Worm (Caenorhabditis elegans) whole organism, L3 larva: ENCODE data around the gene C35D10.7.

Experiments used
- ZK546.5 ChIP-seq: sonication (generic microtip); optimal IDR thresholded peaks from 2 replicates; lab custom pipeline; 2017; ENCODE audit warnings: missing biosample characterization, missing genetic modification characterization
- aly-2 ChIP-seq: fragments of 150-350 bp; optimal IDR thresholded peaks from 2 replicates; lab custom pipeline; 2014; ENCODE audit warnings: missing biosample characterization, missing genetic modification characterization
- ama-1 ChIP-seq: fragments of 150-350 bp; optimal IDR thresholded peaks from 2 replicates; lab custom pipeline; 2018
- ceh-16 ChIP-seq: sonication (generic microtip); optimal IDR thresholded peaks from 2 replicates; lab custom pipeline; 2017; ENCODE audit warnings: missing biosample characterization, missing genetic modification characterization
- ceh-28 ChIP-seq: fragments of 150-350 bp; optimal IDR thresholded peaks from 2 replicates; lab custom pipeline; 2014; ENCODE audit warnings: missing biosample characterization, missing genetic modification reagents, missing genetic modification characterization
- daf-12 ChIP-seq: fragments of 150-350 bp; optimal IDR thresholded peaks from 2 replicates; lab custom pipeline; 2014; ENCODE audit warnings: missing biosample characterization, missing genetic modification reagents, missing genetic modification characterization
- egl-27 ChIP-seq: sonication (generic microtip); optimal IDR thresholded peaks from 4 replicates; lab custom pipeline; 2017; ENCODE audit warnings: missing biosample characterization, missing genetic modification reagents, missing genetic modification characterization
- egl-5 ChIP-seq: fragments of 150-350 bp; optimal IDR thresholded peaks from 2 replicates; lab custom pipeline; 2017; ENCODE audit warnings: missing biosample characterization, missing genetic modification reagents, missing genetic modification characterization, inconsistent platforms
- elt-1 ChIP-seq: fragments of 150-350 bp; optimal IDR thresholded peaks from 2 replicates; lab custom pipeline; 2014; ENCODE audit warnings: missing biosample characterization, missing genetic modification characterization
- elt-2 ChIP-seq: sonication (generic microtip); optimal IDR thresholded peaks from 2 replicates; lab custom pipeline; 2016; ENCODE audit warnings: missing genetic modification reagents, mild to moderate bottlenecking, missing genetic modification characterization, missing compliant biosample characterization
- eor-1 ChIP-seq, 2 experiments: fragments of 150-350 bp; optimal IDR thresholded peaks; 2 replicates each; lab custom pipeline; 2014 to 2018; ENCODE audit warnings: missing biosample characterization in 2 of 2, missing genetic modification characterization in 2 of 2
- fkh-10 ChIP-seq: sonication (generic microtip); optimal IDR thresholded peaks from 2 replicates; lab custom pipeline; 2017; ENCODE audit warnings: missing biosample characterization, missing genetic modification reagents, missing genetic modification characterization
- hmg-11 ChIP-seq: sonication (generic microtip); optimal IDR thresholded peaks from 2 replicates; lab custom pipeline; 2016; ENCODE audit warnings: missing genetic modification characterization, missing compliant biosample characterization
- jun-1 ChIP-seq: fragments of 150-350 bp; optimal IDR thresholded peaks from 2 replicates; lab custom pipeline; 2014; ENCODE audit warnings: missing biosample characterization, missing genetic modification reagents, missing genetic modification characterization
- lin-15B ChIP-seq: fragments of 150-350 bp; optimal IDR thresholded peaks from 2 replicates; lab custom pipeline; 2014; ENCODE audit warnings: missing biosample characterization, missing genetic modification characterization
- lin-39 ChIP-seq: fragments of 150-350 bp; optimal IDR thresholded peaks from 2 replicates; lab custom pipeline; 2018; ENCODE audit warnings: missing biosample characterization, missing genetic modification reagents, missing genetic modification characterization
- lsy-12 ChIP-seq: sonication (generic microtip); optimal IDR thresholded peaks from 2 replicates; lab custom pipeline; 2016; ENCODE audit warnings: mild to moderate bottlenecking, missing genetic modification characterization, missing compliant biosample characterization
- mdl-1 ChIP-seq: fragments of 150-350 bp; optimal IDR thresholded peaks from 2 replicates; lab custom pipeline; 2014; ENCODE audit warnings: missing biosample characterization, missing genetic modification characterization
- nhr-11 ChIP-seq: fragments of 150-350 bp; optimal IDR thresholded peaks from 2 replicates; lab custom pipeline; 2014; ENCODE audit warnings: missing biosample characterization, missing genetic modification characterization
- nhr-23 ChIP-seq: fragments of 150-350 bp; optimal IDR thresholded peaks from 2 replicates; lab custom pipeline; 2014; ENCODE audit warnings: missing biosample characterization, missing genetic modification reagents, missing genetic modification characterization
- nhr-237 ChIP-seq: fragments of 150-350 bp; optimal IDR thresholded peaks from 2 replicates; lab custom pipeline; 2014; ENCODE audit warnings: missing biosample characterization, missing genetic modification characterization
- nhr-25 ChIP-seq: sonication (generic microtip); optimal IDR thresholded peaks from 2 replicates; lab custom pipeline; 2017; ENCODE audit warnings: missing biosample characterization, missing genetic modification characterization
- nhr-28 ChIP-seq: fragments of 150-350 bp; optimal IDR thresholded peaks from 2 replicates; lab custom pipeline; 2014; ENCODE audit warnings: missing biosample characterization, missing genetic modification characterization
- nhr-43 ChIP-seq: sonication (generic microtip); optimal IDR thresholded peaks from 2 replicates; lab custom pipeline; 2016; ENCODE audit warnings: mild to moderate bottlenecking, missing genetic modification characterization, missing compliant biosample characterization; ENCODE audit not compliant: poor library complexity, severe bottlenecking
- nhr-76 ChIP-seq: fragments of 150-350 bp; sonication (generic microtip); optimal IDR thresholded peaks from 5 replicates; lab custom pipeline; 2014; ENCODE audit warnings: missing biosample characterization, missing genetic modification characterization
- nhr-77 ChIP-seq: fragments of 150-350 bp; optimal IDR thresholded peaks from 2 replicates; lab custom pipeline; 2014; ENCODE audit warnings: missing biosample characterization, missing genetic modification characterization
- pha-4 ChIP-seq: fragments of 150-350 bp; optimal IDR thresholded peaks from 2 replicates; lab custom pipeline; 2014; ENCODE audit warnings: missing biosample characterization, missing genetic modification reagents, missing genetic modification characterization
- pqm-1 ChIP-seq: fragments of 150-350 bp; optimal IDR thresholded peaks from 2 replicates; lab custom pipeline; 2017; ENCODE audit warnings: missing biosample characterization, missing genetic modification characterization, inconsistent platforms
- sea-2 ChIP-seq: fragments of 150-350 bp; sonication (generic microtip); optimal IDR thresholded peaks from 4 replicates; lab custom pipeline; 2014; ENCODE audit warnings: missing biosample characterization, missing genetic modification reagents, missing genetic modification characterization
- skn-1 ChIP-seq: fragments of 150-350 bp; optimal IDR thresholded peaks from 2 replicates; lab custom pipeline; 2014; ENCODE audit warnings: missing biosample characterization, missing genetic modification characterization
- snpc-4 ChIP-seq: fragments of 150-350 bp; optimal IDR thresholded peaks from 2 replicates; lab custom pipeline; 2014; ENCODE audit warnings: missing biosample characterization, missing genetic modification characterization
- unc-39 ChIP-seq: sonication (generic microtip); optimal IDR thresholded peaks from 4 replicates; lab custom pipeline; 2017; ENCODE audit warnings: missing biosample characterization, missing genetic modification characterization
- unc-62 ChIP-seq: fragments of 150-350 bp; sonication (generic microtip); optimal IDR thresholded peaks from 4 replicates; lab custom pipeline; 2014; ENCODE audit warnings: missing biosample characterization, missing genetic modification reagents, missing genetic modification characterization
- ztf-11 ChIP-seq: fragments of 150-350 bp; optimal IDR thresholded peaks from 2 replicates; lab custom pipeline; 2014; ENCODE audit warnings: missing biosample characterization, missing genetic modification characterization

C35D10.7 gene

ce11 chrIII:4826606-4827005, 29.4 kb upstream of the C35D10.7 start, which contains the start of gene F26A1.3:
F26A1.3 (plus strand) TSS chrIII:4826906.
- no peak for TF ChIP-seq nhr-25
- no peak for TF ChIP-seq elt-2 (tag; lab: Kevin White, UChicago)
- TF ChIP-seq ama-1, result no peak
- TF ChIP-seq lin-39 (tag; lab: Kevin White, UChicago), result no peak
- no peak for TF ChIP-seq unc-39 (tag; lab: Kevin White, UChicago)
- no peak for TF ChIP-seq eor-1 (tag; optimal IDR thresholded peaks at IDR 0.05; lab: Kevin White, UChicago)
- no peak for TF ChIP-seq nhr-11
- TF ChIP-seq pha-4 (tag; lab: Kevin White, UChicago), result no peak
- TF ChIP-seq daf-12, result no peak
- TF ChIP-seq pqm-1 (tag; lab: Kevin White, UChicago), result no peak
- TF ChIP-seq ZK546.5 (tag; lab: Kevin White, UChicago), result no peak
- TF ChIP-seq nhr-43 (tag; lab: Kevin White, UChicago), result no peak
- TF ChIP-seq elt-1 (tag; lab: Kevin White, UChicago), result no peak
- no peak for TF ChIP-seq sea-2 (GFP tag; lab: Kevin White, UChicago)
- TF ChIP-seq egl-27 (tag; lab: Kevin White, UChicago), result no peak

ce11 chrIII:4829440-4829839, 26.6 kb upstream of the C35D10.7 start, which contains the start of gene F26A1.9:
F26A1.9 (minus strand) TSS chrIII:4829540.
- TF ChIP-seq egl-27 (tag; lab: Kevin White, UChicago) (no peak), pqm-1 (tag; lab: Kevin White, UChicago) (no peak), skn-1 (tag; lab: Kevin White, UChicago) (no peak), ceh-28 (tag; lab: Kevin White, UChicago) (no peak), nhr-43 (tag; lab: Kevin White, UChicago) (no peak), unc-62 (no peak), ZK546.5 (tag; lab: Kevin White, UChicago) (no peak), ceh-16 (tag; lab: Kevin White, UChicago) (no peak), jun-1 (tag; lab: Kevin White, UChicago) (no peak), aly-2 (tag; lab: Kevin White, UChicago) (no peak), snpc-4 (no peak), unc-39 (tag; lab: Kevin White, UChicago) (no peak), nhr-237 (tag; lab: Kevin White, UChicago) (no peak), lsy-12 (tag; lab: Kevin White, UChicago) (no peak), hmg-11 (tag; lab: Kevin White, UChicago) (no peak), nhr-77 (tag; lab: Kevin White, UChicago) (no peak), eor-1 (tag; optimal IDR thresholded peaks at IDR 0.05; lab: Kevin White, UChicago) (no peak), elt-2 (tag; lab: Kevin White, UChicago) (no peak), mdl-1 (tag; lab: Kevin White, UChicago) (no peak), daf-12 (no peak)

ce11 chrIII:4830207-4830606, 25.8 kb upstream of the C35D10.7 start, which contains the start of gene nspd-9:
nspd-9 (minus strand) TSS chrIII:4830307.
- no peak for TF ChIP-seq egl-27 (tag; lab: Kevin White, UChicago)
- no peak for TF ChIP-seq ztf-11 (tag; lab: Kevin White, UChicago)
- no peak for TF ChIP-seq nhr-23 (tag; lab: Kevin White, UChicago)
- no peak for TF ChIP-seq pqm-1 (tag; lab: Kevin White, UChicago)
- TF ChIP-seq nhr-76 (tag; lab: Kevin White, UChicago), result no peak
- no peak for TF ChIP-seq nhr-25
- TF ChIP-seq ceh-28 (tag; lab: Kevin White, UChicago), result no peak
- no peak for TF ChIP-seq eor-1 (tag; optimal IDR thresholded peaks at IDR 0.05; lab: Kevin White, UChicago)
- TF ChIP-seq egl-5, result no peak

ce11 chrIII:4837429-4837828, 18.6 kb upstream of the C35D10.7 start, which contains the start of the genes acbp-7 and F26A1.19:
acbp-7 (plus strand) TSS chrIII:4837729.
F26A1.19 (plus strand) TSS chrIII:4837731.
- no peak for TF ChIP-seq unc-39 (tag; lab: Kevin White, UChicago)
- TF ChIP-seq hmg-11 (tag; lab: Kevin White, UChicago), result no peak
- no peak for TF ChIP-seq aly-2 (tag; lab: Kevin White, UChicago)
- TF ChIP-seq lin-15B, result no peak
- no peak for TF ChIP-seq lin-39 (tag; lab: Kevin White, UChicago)
- TF ChIP-seq nhr-28 (tag; lab: Kevin White, UChicago), result no peak
- TF ChIP-seq nhr-76 (tag; lab: Kevin White, UChicago), result no peak
- no peak for TF ChIP-seq fkh-10 (GFP tag; lab: Kevin White, UChicago)
- TF ChIP-seq ZK546.5 (tag; lab: Kevin White, UChicago), result no peak
